Fruit fly (Drosophila melanogaster) whole organism, prepupa: ENCODE data around the gene CG45061.

Experiments
- CG11902 ChIP-seq: fragments of 200-800 bp; sonication (Bioruptor generic); optimal IDR thresholded peaks from 3 replicates; lab custom pipeline; 2016; ENCODE audit warnings: missing biosample characterization, missing genetic modification characterization
- CG1621 ChIP-seq: fragments of 200-800 bp; sonication (Bioruptor generic); optimal IDR thresholded peaks from 3 replicates; lab custom pipeline; 2018; ENCODE audit warnings: missing biosample characterization, mild to moderate bottlenecking, missing genetic modification characterization
- CG32006 ChIP-seq: fragments of 200-800 bp; sonication (Bioruptor generic); optimal IDR thresholded peaks from 3 replicates; lab custom pipeline; 2017; ENCODE audit warnings: missing biosample characterization, mild to moderate bottlenecking, missing genetic modification characterization
- CG3919 ChIP-seq: fragments of 200-800 bp; sonication (Bioruptor generic); optimal IDR thresholded peaks from 3 replicates; lab custom pipeline; 2016; ENCODE audit warnings: missing biosample characterization, missing genetic modification characterization
- CG6792 ChIP-seq: fragments of 200-800 bp; sonication (Bioruptor generic); optimal IDR thresholded peaks from 3 replicates; lab custom pipeline; 2016; ENCODE audit warnings: missing biosample characterization, missing genetic modification characterization
- CG6854 ChIP-seq: fragments of 200-800 bp; sonication (Bioruptor generic); optimal IDR thresholded peaks from 2 replicates; lab custom pipeline; 2017; ENCODE audit warnings: missing biosample characterization, mild to moderate bottlenecking, missing genetic modification characterization
- Lpt ChIP-seq: fragments of 200-800 bp; sonication (Bioruptor generic); optimal IDR thresholded peaks from 3 replicates; lab custom pipeline; 2016; ENCODE audit warnings: missing biosample characterization, missing genetic modification characterization
- achi ChIP-seq: fragments of 200-800 bp; sonication (Bioruptor generic); optimal IDR thresholded peaks from 3 replicates; lab custom pipeline; 2016; ENCODE audit warnings: missing biosample characterization, missing genetic modification characterization
- dsx ChIP-seq: fragments of 200-800 bp; optimal IDR thresholded peaks from 3 replicates; lab custom pipeline; 2019; ENCODE audit warnings: missing biosample characterization, mild to moderate bottlenecking, missing genetic modification characterization, moderate library complexity; ENCODE audit not compliant: poor library complexity, severe bottlenecking
- svp ChIP-seq: fragments of 200-800 bp; sonication (Bioruptor generic); peaks from one replicate; lab custom pipeline; 2016; ENCODE audit warnings: missing biosample characterization, missing genetic modification characterization

DNA sequence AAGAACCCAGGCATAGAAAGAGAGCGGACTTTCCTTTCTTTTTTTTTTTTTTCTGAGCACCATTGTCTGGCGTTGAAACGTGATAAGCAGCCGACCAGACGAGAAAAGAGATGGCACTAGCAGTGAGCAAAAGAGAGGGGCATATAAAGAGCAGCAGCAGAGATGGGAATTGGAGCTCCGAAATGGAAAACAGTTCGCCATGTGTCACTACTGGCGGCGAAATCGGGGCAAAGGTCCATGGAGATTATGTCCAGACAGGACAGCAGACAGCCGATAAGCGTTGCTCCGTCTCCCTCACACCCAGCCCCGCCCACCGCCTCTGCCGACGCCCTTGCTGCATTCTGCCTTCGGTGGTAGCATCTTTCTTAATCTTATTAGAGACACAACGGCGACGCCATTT, 38.5 kb downstream of the CG45061 start:
- TF ChIP-seq dsx (GFP tag; lab: Kevin White, UChicago) (no peak), CG11902 (GFP tag; lab: Kevin White, UChicago) (no peak), achi (GFP tag; lab: Kevin White, UChicago) (no peak), CG3919 (no peak), CG6792 (GFP tag; lab: Kevin White, UChicago) (no peak), CG32006 (GFP tag; lab: Kevin White, UChicago) (no peak), CG6854 (GFP tag; lab: Kevin White, UChicago) (no peak), Lpt (GFP tag; lab: Kevin White, UChicago) (no peak), CG1621 (tag; lab: Kevin White, UChicago) (no peak), svp (GFP tag; lab: Kevin White, UChicago) (peak; percentile 98)
